Worm (Caenorhabditis elegans) whole organism, late embryonic: Measurements from ENCODE around the gene Y39A1A.9.

Experiments
- C08G9.2 ChIP-seq: sonication (generic microtip); optimal IDR thresholded peaks from 2 replicates; lab custom pipeline; 2016; ENCODE audit warnings: mild to moderate bottlenecking, missing genetic modification characterization, moderate library complexity, missing compliant biosample characterization
- C38D4.7 ChIP-seq: fragments of 200-800 bp; sonication (Bioruptor generic); optimal IDR thresholded peaks from 2 replicates; lab custom pipeline; 2018; ENCODE audit warnings: mild to moderate bottlenecking, missing genetic modification characterization, moderate library complexity, missing compliant biosample characterization
- K09A11.1 ChIP-seq: sonication (generic microtip); optimal IDR thresholded peaks from 2 replicates; lab custom pipeline; 2017; ENCODE audit warnings: antibody characterized with exemption, mild to moderate bottlenecking, missing genetic modification characterization, missing compliant biosample characterization; ENCODE audit not compliant: insufficient read depth
- Y22D7AL.16 ChIP-seq: sonication (generic microtip); optimal IDR thresholded peaks from 2 replicates; lab custom pipeline; 2016; ENCODE audit warnings: missing genetic modification characterization, missing compliant biosample characterization
- ahr-1 ChIP-seq: sonication (generic microtip); optimal IDR thresholded peaks from 2 replicates; lab custom pipeline; 2016; ENCODE audit warnings: missing genetic modification characterization, missing compliant biosample characterization
- ama-1 ChIP-seq: fragments of 150-350 bp; optimal IDR thresholded peaks from 2 replicates; lab custom pipeline; 2014
- ceh-14 ChIP-seq: sonication (generic microtip); optimal IDR thresholded peaks from 2 replicates; lab custom pipeline; 2016; ENCODE audit warnings: missing genotype, missing genetic modification characterization, missing compliant biosample characterization
- ceh-18 ChIP-seq: sonication (generic microtip); optimal IDR thresholded peaks from 2 replicates; lab custom pipeline; 2016; ENCODE audit warnings: missing genetic modification characterization, missing compliant biosample characterization
- ceh-19 ChIP-seq: fragments of 200-800 bp; sonication (Bioruptor generic); optimal IDR thresholded peaks from 2 replicates; lab custom pipeline; 2018; ENCODE audit warnings: mild to moderate bottlenecking, missing genetic modification characterization, missing compliant biosample characterization
- ceh-22 ChIP-seq: sonication (generic microtip); optimal IDR thresholded peaks from 2 replicates; lab custom pipeline; 2017; ENCODE audit warnings: missing biosample characterization, missing genetic modification characterization
- ceh-24 ChIP-seq: sonication (generic microtip); optimal IDR thresholded peaks from 2 replicates; lab custom pipeline; 2016; ENCODE audit warnings: mild to moderate bottlenecking, missing genetic modification characterization, missing compliant biosample characterization
- ceh-30 ChIP-seq: fragments of 150-350 bp; optimal IDR thresholded peaks from 2 replicates; lab custom pipeline; 2014; ENCODE audit warnings: missing biosample characterization, missing genetic modification characterization
- ceh-31 ChIP-seq: sonication (generic microtip); optimal IDR thresholded peaks from 2 replicates; lab custom pipeline; 2016; ENCODE audit warnings: missing genetic modification characterization, missing compliant biosample characterization
- ceh-34 ChIP-seq: sonication (generic microtip); optimal IDR thresholded peaks from 2 replicates; lab custom pipeline; 2016; ENCODE audit warnings: mild to moderate bottlenecking, missing genetic modification characterization, missing compliant biosample characterization
- ceh-45 ChIP-seq: fragments of 200-800 bp; sonication (Bioruptor generic); IDR thresholded peaks from 2 replicates; pipeline ENCODE4 v1.3.6; 2022; ENCODE audit warnings: missing genetic modification reagents, missing genetic modification characterization, missing compliant biosample characterization
- ceh-48 ChIP-seq: sonication (generic microtip); optimal IDR thresholded peaks from 2 replicates; lab custom pipeline; 2016; ENCODE audit warnings: missing genetic modification characterization, inconsistent platforms, missing compliant biosample characterization
- ceh-9 ChIP-seq: sonication (generic microtip); optimal IDR thresholded peaks from 2 replicates; lab custom pipeline; 2016; ENCODE audit warnings: mild to moderate bottlenecking, missing genetic modification characterization, inconsistent platforms, missing compliant biosample characterization
- dmd-4 ChIP-seq: sonication (generic microtip); optimal IDR thresholded peaks from 2 replicates; lab custom pipeline; 2016; ENCODE audit warnings: borderline replicate concordance, missing genetic modification characterization, missing compliant biosample characterization
- dve-1 ChIP-seq: sonication (generic microtip); optimal IDR thresholded peaks from 2 replicates; lab custom pipeline; 2017; ENCODE audit warnings: antibody characterized with exemption, mild to moderate bottlenecking, missing genetic modification characterization, missing compliant biosample characterization
- elt-4 ChIP-seq: sonication (generic microtip); optimal IDR thresholded peaks from 2 replicates; lab custom pipeline; 2016; ENCODE audit warnings: missing genetic modification characterization, missing compliant biosample characterization
- eyg-1 ChIP-seq: sonication (generic microtip); optimal IDR thresholded peaks from 2 replicates; lab custom pipeline; 2016; ENCODE audit warnings: missing genotype, missing genetic modification characterization, missing compliant biosample characterization
- fkh-6 ChIP-seq: sonication (generic microtip); optimal IDR thresholded peaks from 2 replicates; lab custom pipeline; 2016; ENCODE audit warnings: missing genetic modification characterization, missing compliant biosample characterization
- gmeb-2 ChIP-seq: sonication (generic microtip); optimal IDR thresholded peaks from 2 replicates; lab custom pipeline; 2016; ENCODE audit warnings: missing genetic modification characterization, inconsistent platforms, missing compliant biosample characterization
- hlh-13 ChIP-seq: fragments of 200-800 bp; sonication (Bioruptor generic); optimal IDR thresholded peaks from 2 replicates; lab custom pipeline; 2018; ENCODE audit warnings: mild to moderate bottlenecking, missing genetic modification characterization, missing compliant biosample characterization
- hlh-30 ChIP-seq: sonication (generic microtip); optimal IDR thresholded peaks from 2 replicates; lab custom pipeline; 2017; ENCODE audit warnings: antibody characterized with exemption, missing genetic modification characterization, missing compliant biosample characterization; ENCODE audit not compliant: insufficient read depth
- hlh-6 ChIP-seq: sonication (generic microtip); optimal IDR thresholded peaks from 2 replicates; lab custom pipeline; 2016; ENCODE audit warnings: missing genotype, missing genetic modification characterization, missing compliant biosample characterization
- lim-6 ChIP-seq: sonication (generic microtip); optimal IDR thresholded peaks from 2 replicates; lab custom pipeline; 2016; ENCODE audit warnings: missing genetic modification characterization, missing compliant biosample characterization
- lin-11 ChIP-seq: fragments of 200-800 bp; sonication (Bioruptor generic); optimal IDR thresholded peaks from 2 replicates; lab custom pipeline; 2018; ENCODE audit warnings: mild to moderate bottlenecking, missing genetic modification characterization, missing compliant biosample characterization
- mec-3 ChIP-seq: sonication (generic microtip); optimal IDR thresholded peaks from 2 replicates; lab custom pipeline; 2016; ENCODE audit warnings: borderline replicate concordance, missing genetic modification characterization, missing compliant biosample characterization
- nfya-1 ChIP-seq: sonication (generic microtip); optimal IDR thresholded peaks from 2 replicates; lab custom pipeline; 2017; ENCODE audit warnings: missing genetic modification characterization, mild to moderate bottlenecking, missing compliant biosample characterization, antibody characterized with exemption, moderate library complexity
- nhr-11 ChIP-seq: fragments of 150-350 bp; optimal IDR thresholded peaks from 2 replicates; lab custom pipeline; 2014; ENCODE audit warnings: missing biosample characterization, missing genetic modification characterization
- npax-4 ChIP-seq: sonication (generic microtip); optimal IDR thresholded peaks from 2 replicates; lab custom pipeline; 2016; ENCODE audit warnings: missing genetic modification characterization, missing compliant biosample characterization
- odd-2 ChIP-seq: sonication (generic microtip); optimal IDR thresholded peaks from 2 replicates; lab custom pipeline; 2017; ENCODE audit warnings: antibody characterized with exemption, mild to moderate bottlenecking, missing genetic modification characterization, missing compliant biosample characterization
- pat-9 ChIP-seq: fragments of 200-800 bp; sonication (Bioruptor generic); optimal IDR thresholded peaks from 2 replicates; lab custom pipeline; 2018; ENCODE audit warnings: mild to moderate bottlenecking, missing genetic modification characterization, moderate library complexity, missing compliant biosample characterization
- pax-1 ChIP-seq: fragments of 150-350 bp; optimal IDR thresholded peaks from 2 replicates; lab custom pipeline; 2014; ENCODE audit warnings: missing biosample characterization, missing genetic modification characterization
- pha-2 ChIP-seq: sonication (generic microtip); optimal IDR thresholded peaks from 2 replicates; lab custom pipeline; 2017; ENCODE audit warnings: mild to moderate bottlenecking, missing genetic modification characterization, missing compliant biosample characterization
- pha-4 ChIP-seq: fragments of 150-350 bp; optimal IDR thresholded peaks from 2 replicates; lab custom pipeline; 2018; ENCODE audit warnings: missing biosample characterization, missing genetic modification reagents, missing genetic modification characterization
- pqm-1 ChIP-seq: sonication (generic microtip); optimal IDR thresholded peaks from 2 replicates; lab custom pipeline; 2016; ENCODE audit warnings: missing genetic modification characterization, missing compliant biosample characterization
- pros-1 ChIP-seq: fragments of 150-350 bp; optimal IDR thresholded peaks from 2 replicates; lab custom pipeline; 2014; ENCODE audit warnings: missing biosample characterization, missing genetic modification reagents, missing genetic modification characterization
- ref-2 ChIP-seq: sonication (generic microtip); optimal IDR thresholded peaks from 2 replicates; lab custom pipeline; 2016; ENCODE audit warnings: missing genetic modification characterization, missing compliant biosample characterization
- tbx-7 ChIP-seq: sonication (generic microtip); optimal IDR thresholded peaks from 2 replicates; lab custom pipeline; 2016; ENCODE audit warnings: missing genotype, missing genetic modification characterization, missing compliant biosample characterization
- ttx-3 ChIP-seq: sonication (generic microtip); optimal IDR thresholded peaks from 2 replicates; lab custom pipeline; 2016; ENCODE audit warnings: missing genetic modification reagents, missing genetic modification characterization, missing compliant biosample characterization
- unc-42 ChIP-seq: sonication (generic microtip); optimal IDR thresholded peaks from 2 replicates; lab custom pipeline; 2016; ENCODE audit warnings: missing genotype, missing genetic modification characterization, missing compliant biosample characterization
- unc-86 ChIP-seq: sonication (generic microtip); optimal IDR thresholded peaks from 2 replicates; lab custom pipeline; 2016; ENCODE audit warnings: missing genetic modification characterization, missing compliant biosample characterization

Gene Y39A1A.9

ce11 chrIII:10633403-10633674 is at the start of gene Y39A1A.9:
TSS of gene Y39A1A.9 (minus strand) at chrIII:10633501.
- TF ChIP-seq eyg-1 (tag; lab: Kevin White, UChicago) (no peak), pha-4 (no peak), unc-86 (tag; lab: Kevin White, UChicago) (no peak), fkh-6 (tag; lab: Kevin White, UChicago) (no peak), ceh-18 (no peak), pqm-1 (tag; lab: Kevin White, UChicago) (no peak), lim-6 (no peak), hlh-6 (tag; lab: Kevin White, UChicago) (no peak), nfya-1 (tag; lab: Kevin White, UChicago) (no peak), Y22D7AL.16 (no peak), ttx-3 (no peak), C38D4.7 (GFP tag; lab: Kevin White, UChicago) (no peak), ceh-34 (tag; lab: Kevin White, UChicago) (no peak), tbx-7 (tag; lab: Kevin White, UChicago) (no peak), ceh-19 (no peak), ceh-31 (tag; lab: Kevin White, UChicago) (no peak), pat-9 (tag; lab: Kevin White, UChicago) (no peak), ceh-48 (tag; lab: Kevin White, UChicago) (no peak), dve-1 (tag; lab: Kevin White, UChicago) (no peak), ahr-1 (tag; lab: Kevin White, UChicago) (no peak)

DNA sequence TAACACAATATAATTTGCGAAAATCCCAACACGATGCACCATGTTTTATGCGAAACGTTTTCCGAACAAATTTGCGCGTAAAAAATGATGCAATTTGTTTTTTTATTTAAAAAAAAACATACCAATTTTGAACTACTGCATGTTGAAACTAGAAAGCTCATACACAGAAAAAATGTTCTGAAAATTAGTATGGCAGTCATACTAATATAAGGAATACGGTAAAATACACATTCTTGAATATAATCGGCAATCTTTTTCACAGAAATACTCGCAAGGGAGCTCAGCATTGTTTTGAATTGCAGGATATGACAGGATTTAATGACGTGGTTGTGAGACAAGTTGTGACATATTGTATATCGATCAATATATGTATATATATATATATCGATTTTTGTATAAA is 45.7 kb upstream of the Y39A1A.9 start, which contains the start of gene Y39A1A.16:
Gene Y39A1A.16, plus strand, starts transcription at position 301 of the 400 bp plus-strand sequence.
- no peak for TF ChIP-seq ttx-3
- no peak for TF ChIP-seq ahr-1 (tag; lab: Kevin White, UChicago)
- no peak for TF ChIP-seq K09A11.1 (tag; lab: Kevin White, UChicago)
- TF ChIP-seq ceh-18, result no peak
- TF ChIP-seq dve-1 (tag; lab: Kevin White, UChicago), result no peak
- TF ChIP-seq hlh-6 (tag; lab: Kevin White, UChicago), result no peak
- TF ChIP-seq hlh-30, result no peak
- TF ChIP-seq ceh-22, result no peak
- TF ChIP-seq ceh-48 (tag; lab: Kevin White, UChicago), result no peak
- TF ChIP-seq pha-2 (tag; lab: Kevin White, UChicago), result no peak
- TF ChIP-seq ceh-30, result no peak
- TF ChIP-seq ceh-45 (GFP tag; lab: Robert Waterston, UW), result no peak
- no peak for TF ChIP-seq nhr-11 (tag; lab: Kevin White, UChicago)
- TF ChIP-seq ceh-14 (tag; lab: Kevin White, UChicago), result no peak
- TF ChIP-seq pros-1, result no peak
- TF ChIP-seq C08G9.2 (tag; lab: Kevin White, UChicago), result no peak
- TF ChIP-seq odd-2 (tag; lab: Kevin White, UChicago), result no peak

ce11 chrIII:10671894-10672293 is 38.6 kb upstream of the Y39A1A.9 start:
- peak; percentile 44 for TF ChIP-seq ceh-19
- no peak for TF ChIP-seq ama-1 (lab: Kevin White, UChicago)
- TF ChIP-seq pat-9 (tag; lab: Kevin White, UChicago), result no peak
- no peak for TF ChIP-seq ceh-24 (tag; lab: Kevin White, UChicago)
- no peak for TF ChIP-seq eyg-1 (tag; lab: Kevin White, UChicago)

DNA sequence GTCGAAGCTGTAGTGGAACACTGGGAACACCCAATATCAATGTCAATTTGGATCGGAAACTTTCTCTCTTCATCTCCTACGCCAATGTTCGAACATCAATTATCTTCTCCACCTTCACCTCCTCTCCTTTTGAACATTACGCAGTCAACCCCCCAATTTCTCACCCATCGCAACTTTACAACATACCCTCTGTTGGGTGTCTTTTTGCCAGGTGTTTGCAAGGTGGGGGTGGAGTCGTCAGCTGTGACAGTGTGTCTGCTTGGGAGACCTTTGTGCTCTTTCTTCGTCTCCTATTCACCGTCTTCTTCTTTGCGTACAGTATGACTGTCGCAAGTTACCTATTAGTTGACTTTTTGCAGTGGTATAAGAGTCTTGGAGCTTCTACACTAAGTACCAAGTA is 33.3 kb upstream of the Y39A1A.9 start:
- TF ChIP-seq pha-2 (tag; lab: Kevin White, UChicago) (no peak), gmeb-2 (tag; lab: Kevin White, UChicago) (no peak), elt-4 (tag; lab: Kevin White, UChicago) (no peak), npax-4 (tag; lab: Kevin White, UChicago) (no peak), lin-11 (tag; lab: Kevin White, UChicago) (no peak), ceh-9 (tag; lab: Kevin White, UChicago) (no peak), ceh-14 (tag; lab: Kevin White, UChicago) (no peak), ref-2 (tag; lab: Kevin White, UChicago) (no peak), pax-1 (tag; lab: Kevin White, UChicago) (no peak), mec-3 (tag; lab: Kevin White, UChicago) (no peak), hlh-13 (no peak), dmd-4 (tag; lab: Kevin White, UChicago) (no peak), ceh-24 (tag; lab: Kevin White, UChicago) (no peak), unc-86 (tag; lab: Kevin White, UChicago) (no peak), Y22D7AL.16 (no peak), unc-42 (tag; lab: Kevin White, UChicago) (no peak)
